Worm (Caenorhabditis elegans) whole organism, L4 larva: ENCODE data around the gene tbc-18.

ENCODE experiments used
- R02D3.7 ChIP-seq: fragments of 150-350 bp; sonication (generic microtip); optimal IDR thresholded peaks from 3 replicates; lab custom pipeline; 2014; ENCODE audit warnings: missing biosample characterization, missing genetic modification characterization
- Y105C5A.15 ChIP-seq: fragments of 200-800 bp; sonication (Bioruptor generic); IDR thresholded peaks from 2 replicates; pipeline ENCODE4 v1.3.6; 2022; ENCODE audit warnings: missing genetic modification characterization, missing compliant biosample characterization
- ama-1 ChIP-seq: fragments of 150-350 bp; optimal IDR thresholded peaks from 2 replicates; lab custom pipeline; 2014; ENCODE audit warnings: inconsistent platforms, mixed read lengths
- ceh-28 ChIP-seq: fragments of 150-350 bp; optimal IDR thresholded peaks from 2 replicates; lab custom pipeline; 2014; ENCODE audit warnings: missing biosample characterization, missing genetic modification reagents, missing genetic modification characterization
- dpl-1 ChIP-seq: fragments of 150-350 bp; optimal IDR thresholded peaks from 2 replicates; lab custom pipeline; 2014; ENCODE audit warnings: missing biosample characterization, missing genetic modification reagents, missing genetic modification characterization
- gei-8 ChIP-seq: fragments of 200-800 bp; sonication (Bioruptor generic); optimal IDR thresholded peaks from 2 replicates; lab custom pipeline; 2018; ENCODE audit warnings: mild to moderate bottlenecking, missing genetic modification characterization, missing compliant biosample characterization
- lin-13 ChIP-seq: fragments of 150-350 bp; optimal IDR thresholded peaks from 2 replicates; lab custom pipeline; 2014; ENCODE audit warnings: missing biosample characterization, missing genetic modification reagents, missing genetic modification characterization
- lin-15B ChIP-seq: fragments of 150-350 bp; sonication (generic microtip); optimal IDR thresholded peaks from 3 replicates; lab custom pipeline; 2014; ENCODE audit warnings: missing biosample characterization, missing genetic modification characterization
- lin-39 ChIP-seq: fragments of 150-350 bp; optimal IDR thresholded peaks from 2 replicates; lab custom pipeline; 2014; ENCODE audit warnings: missing biosample characterization, missing genetic modification reagents, missing genetic modification characterization
- spr-1 ChIP-seq: sonication (generic microtip); optimal IDR thresholded peaks from 2 replicates; lab custom pipeline; 2016; ENCODE audit warnings: mild to moderate bottlenecking, missing genetic modification characterization, missing compliant biosample characterization
- vab-7 ChIP-seq: fragments of 200-800 bp; sonication (Bioruptor generic); IDR thresholded peaks from 2 replicates; pipeline ENCODE4 v1.3.6; 2022; ENCODE audit warnings: missing genetic modification reagents, missing genetic modification characterization, missing compliant biosample characterization
- zag-1 ChIP-seq: fragments of 150-350 bp; optimal IDR thresholded peaks from 2 replicates; lab custom pipeline; 2014; ENCODE audit warnings: missing biosample characterization, missing genetic modification characterization
- zip-11 ChIP-seq: fragments of 200-800 bp; sonication (Bioruptor generic); IDR thresholded peaks from 2 replicates; pipeline ENCODE4 v1.3.6; 2022; ENCODE audit warnings: missing genetic modification characterization, missing compliant biosample characterization

- TF ChIP-seq spr-1 (tag; lab: Kevin White, UChicago): no peak
- TF ChIP-seq zip-11 (GFP tag; lab: Robert Waterston, UW): no peak
- TF ChIP-seq lin-15B: no peak
- no peak for TF ChIP-seq vab-7
- TF ChIP-seq ceh-28 (tag; lab: Kevin White, UChicago): no peak
- TF ChIP-seq gei-8: no peak
- no peak for TF ChIP-seq lin-39
- TF ChIP-seq dpl-1: no peak
- TF ChIP-seq R02D3.7 (tag; lab: Kevin White, UChicago): no peak
- no peak for TF ChIP-seq lin-13
- TF ChIP-seq zag-1 (tag; lab: Kevin White, UChicago): no peak
- no peak for TF ChIP-seq Y105C5A.15 (GFP tag; lab: Robert Waterston, UW)
- TF ChIP-seq ama-1 (lab: Kevin White, UChicago): no peak
These were observed 22.1 kb upstream of the tbc-18 start for ce11 chrX:8356305-8356704.
